Fruit fly (Drosophila melanogaster): Measurements from ENCODE around the gene ppk14.

The ppk14 gene

dm6 chr2L:6387068-6387467, 32.3 kb downstream of the ppk14 start:
- no peak for TF ChIP-seq noc (tag; optimal IDR thresholded peaks at IDR 0.05)

- TF ChIP-seq noc (tag; optimal IDR thresholded peaks at IDR 0.05) = no peak
These were observed 36.7 kb downstream of the ppk14 start for dm6 chr2L:6391469-6391868.

DNA sequence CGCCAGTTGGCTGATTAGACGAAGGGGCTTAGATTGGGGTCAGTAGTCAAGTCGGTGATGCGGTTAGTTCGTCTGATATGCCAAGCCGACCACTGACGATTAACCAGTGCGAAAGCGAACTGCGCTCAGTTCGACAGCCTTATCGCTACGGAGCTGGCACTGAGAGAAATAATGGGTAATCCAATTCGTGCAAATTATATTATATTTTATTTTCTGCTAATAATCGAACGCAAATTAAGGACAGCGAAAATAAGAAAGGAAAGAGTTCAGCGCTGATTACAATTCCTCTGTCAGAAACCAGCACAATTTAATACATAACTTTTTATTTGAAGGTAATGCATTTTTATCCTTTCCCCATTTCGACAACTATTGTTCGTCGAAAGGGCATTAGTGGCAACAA, 42.4 kb downstream of the ppk14 start, which contains the start of gene CG42369:
TSS of gene CG42369 (minus strand) at position 101 of the 400 bp plus-strand sequence.
- no peak for TF ChIP-seq noc (tag; optimal IDR thresholded peaks at IDR 0.05)
